Fruit fly (Drosophila melanogaster): Measurements from ENCODE around the gene Sbat.

Gene Sbat

dm6 chr2L:2891200-2891599 lies 13.1 kb downstream of the Sbat start:
- TF ChIP-seq fkh (GFP tag; optimal IDR thresholded peaks at IDR 0.05) (peak; percentile 61), CG4318 (GFP tag; optimal IDR thresholded peaks at IDR 0.05) (no peak)

- TF ChIP-seq Ets21C (GFP tag; optimal IDR thresholded peaks at IDR 0.05) (no peak), Hr39 (GFP tag; optimal IDR thresholded peaks at IDR 0.05) (no peak), CG1621 (tag; optimal IDR thresholded peaks at IDR 0.05) (no peak), CG3032 (tag; optimal IDR thresholded peaks at IDR 0.05) (no peak), CG31627 (GFP tag; optimal IDR thresholded peaks at IDR 0.05) (no peak), vri (GFP tag; optimal IDR thresholded peaks at IDR 0.05) (no peak), svp (GFP tag) (no peak), CG8119 (GFP tag; IDR thresholded peaks at IDR 0.05) (no peak), esn (GFP tag; optimal IDR thresholded peaks at IDR 0.05) (no peak), CG4318 (GFP tag; optimal IDR thresholded peaks at IDR 0.05) (no peak), CG8632 (GFP tag; optimal IDR thresholded peaks at IDR 0.05) (no peak), Blimp-1 (GFP tag; optimal IDR thresholded peaks at IDR 0.05) (no peak)
Observed at dm6 chr2L:2894356-2894755, 16.2 kb downstream of the Sbat start.

- peak; percentile 44 for TF ChIP-seq CG6792 (GFP tag; optimal IDR thresholded peaks at IDR 0.05)
- no peak for TF ChIP-seq CG9139 (GFP tag; optimal IDR thresholded peaks at IDR 0.05)
- TF ChIP-seq CG32006 (GFP tag; optimal IDR thresholded peaks at IDR 0.05): peak; percentile 87
- TF ChIP-seq fd85E (GFP tag; optimal IDR thresholded peaks at IDR 0.05): no peak
- peak; percentile 50 for TF ChIP-seq Met (GFP tag; optimal IDR thresholded peaks at IDR 0.05)
- peak; percentile 77 for TF ChIP-seq OdsH (GFP tag; optimal IDR thresholded peaks at IDR 0.05)
- TF ChIP-seq esn (GFP tag; optimal IDR thresholded peaks at IDR 0.05): peak; percentile 51
- peak; percentile 42 for TF ChIP-seq Sox102F (GFP tag; optimal IDR thresholded peaks at IDR 0.05)
- peak; percentile 91 for TF ChIP-seq eg (GFP tag; IDR thresholded peaks at IDR 0.05)
- peak; percentile 36 for TF ChIP-seq Ets21C (GFP tag; optimal IDR thresholded peaks at IDR 0.05)
- TF ChIP-seq CG6808 (GFP tag; optimal IDR thresholded peaks at IDR 0.05): peak; percentile 44
- TF ChIP-seq Eip93F (GFP tag; optimal IDR thresholded peaks at IDR 0.05): no peak
- peak in 1 of 2 experiments; percentile 79 for TF ChIP-seq salr (GFP tag; optimal IDR thresholded peaks at IDR 0.05)
- TF ChIP-seq fkh (GFP tag; optimal IDR thresholded peaks at IDR 0.05): peak; percentile 76
- TF ChIP-seq CG11902 (GFP tag; optimal IDR thresholded peaks at IDR 0.05): peak; percentile 42
- peak; percentile 72 for TF ChIP-seq Sox14 (GFP tag; optimal IDR thresholded peaks at IDR 0.05)
- peak; percentile 65 for TF ChIP-seq CG8319 (GFP tag; optimal IDR thresholded peaks at IDR 0.05)
- TF ChIP-seq Eip78C (GFP tag): peak; percentile 86
- peak; percentile 31 for TF ChIP-seq CG8632 (GFP tag; optimal IDR thresholded peaks at IDR 0.05)
- TF ChIP-seq topi (GFP tag; optimal IDR thresholded peaks at IDR 0.05): peak; percentile 61
- TF ChIP-seq svp (GFP tag): no peak
- TF ChIP-seq net (GFP tag; optimal IDR thresholded peaks at IDR 0.05): peak; percentile 60
- TF ChIP-seq CG7368 (GFP tag; optimal IDR thresholded peaks at IDR 0.05): peak; percentile 70
- peak; percentile 48 for TF ChIP-seq Sox15 (GFP tag; optimal IDR thresholded peaks at IDR 0.05)
- peak; percentile 84; the same call in 1 of the 2 replicates for TF ChIP-seq CG11294 (GFP tag; IDR thresholded peaks at IDR 0.05)
- TF ChIP-seq Smox (GFP tag; optimal IDR thresholded peaks at IDR 0.05): no peak
- TF ChIP-seq CG6854 (GFP tag; optimal IDR thresholded peaks at IDR 0.05): no peak
- peak; percentile 54 for TF ChIP-seq CG10669 (GFP tag; optimal IDR thresholded peaks at IDR 0.05)
- TF ChIP-seq cyc (GFP tag; optimal IDR thresholded peaks at IDR 0.05): peak; percentile 29
- no peak for TF ChIP-seq Blimp-1 (GFP tag; optimal IDR thresholded peaks at IDR 0.05)
- TF ChIP-seq CG11762 (GFP tag; optimal IDR thresholded peaks at IDR 0.05; ENCODE audit: insufficient read depth): peak; percentile 52
- peak; percentile 90 for TF ChIP-seq Hr4 (GFP tag; optimal IDR thresholded peaks at IDR 0.05)
- TF ChIP-seq CG6276 (GFP tag; optimal IDR thresholded peaks at IDR 0.05): peak; percentile 28
- TF ChIP-seq CG31627 (GFP tag; optimal IDR thresholded peaks at IDR 0.05): peak; percentile 64
- peak; percentile 14 for TF ChIP-seq CG1621 (tag; optimal IDR thresholded peaks at IDR 0.05)
- TF ChIP-seq fd59A (GFP tag; optimal IDR thresholded peaks at IDR 0.05): peak; percentile 41
- TF ChIP-seq Eip75B (GFP tag; optimal IDR thresholded peaks at IDR 0.05): peak; percentile 74
- TF ChIP-seq CG3032 (tag; optimal IDR thresholded peaks at IDR 0.05): peak; percentile 47
- TF ChIP-seq acj6 (GFP tag; optimal IDR thresholded peaks at IDR 0.05): peak; percentile 75
- peak; percentile 81 for TF ChIP-seq CG15336 (GFP tag; IDR thresholded peaks at IDR 0.05)
- peak; percentile 99 for TF ChIP-seq dsx (GFP tag; optimal IDR thresholded peaks at IDR 0.05; ENCODE audit: poor library complexity, severe bottlenecking)
- peak; percentile 57 for TF ChIP-seq Hr38 (GFP tag; optimal IDR thresholded peaks at IDR 0.05)
- peak; percentile 83 for TF ChIP-seq CG8119 (GFP tag; IDR thresholded peaks at IDR 0.05)
- TF ChIP-seq vri (GFP tag; optimal IDR thresholded peaks at IDR 0.05): peak; percentile 18
Observed at dm6 chr2L:2897024-2897549, 18.9 kb downstream of the Sbat start.
